Fruit fly (Drosophila melanogaster) whole organism, pupa: ENCODE measurements around the gene Adk2.

ENCODE experiments used
- CG13204 ChIP-seq: fragments of 200-800 bp; sonication (Bioruptor generic); optimal IDR thresholded peaks from 2 replicates; lab custom pipeline; 2018; ENCODE audit warnings: missing biosample characterization, mild to moderate bottlenecking, missing genetic modification characterization, moderate library complexity
- CG15710 ChIP-seq: fragments of 200-800 bp; sonication (Bioruptor generic); optimal IDR thresholded peaks from 2 replicates; lab custom pipeline; 2018; ENCODE audit warnings: missing biosample characterization, mild to moderate bottlenecking, missing genetic modification characterization, moderate library complexity
- CG32121 ChIP-seq: fragments of 200-800 bp; sonication (Bioruptor generic); IDR thresholded peaks from 2 replicates; pipeline ENCODE4 v1.3.6; 2022; ENCODE audit warnings: missing biosample characterization, missing genetic modification characterization
- CG34367 ChIP-seq: fragments of 200-800 bp; sonication (Bioruptor generic); optimal IDR thresholded peaks from 2 replicates; lab custom pipeline; 2018; ENCODE audit warnings: missing biosample characterization, mild to moderate bottlenecking, missing genetic modification characterization
- CG4496 ChIP-seq: fragments of 200-800 bp; sonication (Bioruptor generic); IDR thresholded peaks from 3 replicates; pipeline ENCODE4 v1.3.6; 2022; ENCODE audit warnings: missing biosample characterization, missing genetic modification characterization
- CG8159 ChIP-seq: fragments of 200-800 bp; sonication (Bioruptor generic); optimal IDR thresholded peaks from 3 replicates; lab custom pipeline; 2018; ENCODE audit warnings: missing biosample characterization, mild to moderate bottlenecking, missing genetic modification characterization, moderate library complexity
- EcR ChIP-seq: fragments of 200-800 bp; sonication (Bioruptor generic); optimal IDR thresholded peaks from 3 replicates; lab custom pipeline; 2019; ENCODE audit warnings: missing biosample characterization, missing genetic modification characterization, mild to moderate bottlenecking, moderate library complexity, missing genetic modification reagents

DNA sequence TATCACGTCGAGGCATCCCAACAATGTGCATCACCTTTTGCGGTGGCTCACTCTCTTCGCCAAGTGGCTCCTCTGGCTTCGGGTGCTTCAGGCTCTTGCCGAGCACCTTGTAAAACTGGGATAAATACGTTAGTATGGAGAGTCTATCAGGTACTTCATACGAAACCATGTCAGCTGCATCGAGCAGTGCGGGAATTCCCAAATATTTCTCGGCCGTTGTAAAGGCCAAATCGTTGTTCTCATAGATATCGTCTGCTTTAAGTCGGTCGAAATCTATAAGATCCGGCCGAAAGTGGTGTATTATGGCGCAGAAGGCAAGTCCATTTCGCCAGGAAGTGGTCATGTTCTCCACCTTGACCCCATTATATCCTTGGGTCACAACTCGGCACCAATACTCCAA lies 7.8 kb downstream of the Adk2 start:
- TF ChIP-seq CG13204 (no peak), CG4496 (GFP tag; lab: Robert Waterston, UW) (no peak), CG8159 (tag; lab: Kevin White, UChicago) (no peak), CG34367 (tag; lab: Kevin White, UChicago) (no peak), CG32121 (GFP tag; lab: Robert Waterston, UW) (no peak), EcR (no peak), CG15710 (no peak)
